Worm (Caenorhabditis elegans): ENCODE results near the gene lgc-40.

lgc-40 gene

ce11 chrX:2342859-2343258 lies 17.0 kb upstream of the lgc-40 start, which contains the start of gene nlp-23:
TSS of gene nlp-23 (minus strand) at chrX:2342959.
- TF ChIP-seq unc-130 (GFP tag; optimal IDR thresholded peaks at IDR 0.05) (no peak), zim-3 (tag; optimal IDR thresholded peaks at IDR 0.05) (no peak), efl-1 (GFP tag; optimal IDR thresholded peaks at IDR 0.05) (no peak), lag-1 (GFP tag; IDR thresholded peaks at IDR 0.05) (no peak), B0261.1 (tag; optimal IDR thresholded peaks at IDR 0.05) (no peak), snpc-1.3 (tag; optimal IDR thresholded peaks at IDR 0.05; ENCODE audit: insufficient read depth) (no peak), F57C9.4 (tag; optimal IDR thresholded peaks at IDR 0.05) (no peak), tlf-1 (GFP tag; optimal IDR thresholded peaks at IDR 0.05) (no peak), madf-10 (tag; optimal IDR thresholded peaks at IDR 0.05) (no peak), dpl-1 (GFP tag; optimal IDR thresholded peaks at IDR 0.05) (no peak), egl-44 (GFP tag; IDR thresholded peaks at IDR 0.05) (no peak), ztf-28 (GFP tag; IDR thresholded peaks at IDR 0.05) (no peak)

DNA sequence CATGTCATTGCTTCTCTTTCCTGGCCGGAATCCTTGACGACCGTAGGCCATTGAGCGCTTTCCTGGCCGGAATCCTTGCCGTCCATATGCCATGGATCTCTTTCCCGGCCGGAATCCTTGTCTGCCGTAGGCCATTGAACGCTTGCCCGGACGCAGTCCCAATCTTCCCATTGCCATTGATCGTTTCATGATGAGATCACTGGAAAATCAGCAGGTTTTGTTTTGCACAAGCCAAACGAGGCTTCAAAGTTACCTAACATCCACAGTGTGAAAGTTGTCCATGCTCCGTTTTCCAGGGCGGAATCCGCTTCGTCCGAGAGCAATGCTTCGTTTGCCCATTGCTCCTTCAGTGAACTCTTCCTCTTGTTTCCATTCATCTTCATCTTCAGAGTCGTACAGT lies 15.8 kb upstream of the lgc-40 start:
- no peak for TF ChIP-seq C06A6.2 (GFP tag; conservative IDR thresholded peaks at IDR 0.05)
- 0 out of 2 replicates have a peak, but pooled peaks have one; percentile 10 for TF ChIP-seq zfh-2 (GFP tag; conservative IDR thresholded peaks at IDR 0.05)

DNA sequence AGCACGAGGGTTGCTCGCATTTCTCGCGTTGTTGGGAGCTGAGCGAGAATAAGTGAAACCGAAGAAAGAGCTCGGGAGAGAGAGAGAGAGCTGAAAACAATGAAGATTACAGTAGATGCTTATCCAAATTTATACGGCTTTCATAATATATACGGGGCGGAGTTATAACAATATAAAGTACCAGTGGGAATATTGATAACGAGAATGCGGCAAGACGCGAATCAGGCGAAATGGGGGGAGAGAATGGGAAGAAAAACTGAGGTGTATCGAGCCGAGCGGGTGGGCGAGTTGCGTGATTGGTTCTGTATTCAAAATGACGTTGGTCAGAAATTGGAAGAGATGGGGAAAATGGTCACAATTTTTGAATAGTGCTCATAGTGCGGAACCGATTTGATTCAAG lies 15.2 kb upstream of the lgc-40 start, which contains the start of gene nlp-2:
nlp-2 (minus strand) TSS at position 101 of the 400 bp plus-strand sequence.
- no peak for TF ChIP-seq hsf-1 (GFP tag; IDR thresholded peaks at IDR 0.05)
- TF ChIP-seq ztf-18 (tag; optimal IDR thresholded peaks at IDR 0.05), result no peak
- no peak for TF ChIP-seq lin-40 (tag; optimal IDR thresholded peaks at IDR 0.05)
- no peak for TF ChIP-seq Y79H2A.3 (GFP tag; conservative IDR thresholded peaks at IDR 0.05)
- TF ChIP-seq F49E8.2 (tag; optimal IDR thresholded peaks at IDR 0.05; ENCODE audit: insufficient read depth), result no peak
- TF ChIP-seq B0019.2 (GFP tag; conservative IDR thresholded peaks at IDR 0.05), result no peak

ce11 chrX:2347962-2348361 lies 11.9 kb upstream of the lgc-40 start:
- TF ChIP-seq madf-8 (GFP tag; conservative IDR thresholded peaks at IDR 0.05) (no peak), snpc-3.4 (tag; optimal IDR thresholded peaks at IDR 0.05) (no peak), dpl-1 (GFP tag; optimal IDR thresholded peaks at IDR 0.05) (no peak), F22D6.2 (tag; optimal IDR thresholded peaks at IDR 0.05) (no peak), him-1 (tag; optimal IDR thresholded peaks at IDR 0.05) (no peak)

DNA sequence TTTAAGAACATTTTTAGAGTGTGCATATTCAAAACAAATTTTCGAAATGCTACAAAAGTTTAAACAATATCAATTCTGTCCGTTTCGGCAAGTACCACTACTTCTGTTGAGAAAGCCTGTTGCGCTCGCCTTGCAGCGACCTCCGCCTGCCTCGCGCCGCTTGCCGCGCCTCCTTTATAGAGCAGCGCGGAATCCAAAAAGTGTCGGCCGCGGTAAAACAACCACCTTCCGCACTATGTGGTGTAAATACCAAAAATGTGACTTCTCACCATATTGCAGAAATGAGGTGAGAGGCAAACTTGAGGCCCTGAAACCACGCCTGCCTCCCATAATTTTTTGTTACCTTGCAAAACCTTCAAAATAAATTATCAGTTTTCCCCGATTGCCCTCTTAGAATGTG lies 7.0 kb upstream of the lgc-40 start:
- TF ChIP-seq snpc-4 (GFP tag; optimal IDR thresholded peaks at IDR 0.05) (no peak), snpc-4 (tag; optimal IDR thresholded peaks at IDR 0.05) (peak in 2 of 4 experiments; percentile 70 to 83), cebp-1 (GFP tag; IDR thresholded peaks at IDR 0.05) (no peak), cebp-1 (tag; optimal IDR thresholded peaks at IDR 0.05) (no peak), snpc-1.1 (tag; optimal IDR thresholded peaks at IDR 0.05; ENCODE audit: insufficient read depth) (peak; percentile 55)

- TF ChIP-seq snpc-4 (GFP tag; optimal IDR thresholded peaks at IDR 0.05), result peak; percentile 68
- TF ChIP-seq snpc-4 (tag; optimal IDR thresholded peaks at IDR 0.05), result peak; percentile 28 to 93 (median 90)
- no peak for TF ChIP-seq B0035.1 (tag; optimal IDR thresholded peaks at IDR 0.05)
- TF ChIP-seq tbx-9 (tag; optimal IDR thresholded peaks at IDR 0.05; ENCODE audit: borderline replicate concordance), result no peak
- 0 out of 2 replicates have a peak, but pooled peaks have one; percentile 29 for TF ChIP-seq hsf-1 (GFP tag; IDR thresholded peaks at IDR 0.05)
- peak; percentile 65 for TF ChIP-seq hmg-1.2 (GFP tag; IDR thresholded peaks at IDR 0.05)
- TF ChIP-seq madf-8 (GFP tag; conservative IDR thresholded peaks at IDR 0.05), result peak; percentile 29; the same call in 1 of the 2 replicates
- no peak for TF ChIP-seq nfya-2 (GFP tag; IDR thresholded peaks at IDR 0.05)
- TF ChIP-seq efl-1 (GFP tag; optimal IDR thresholded peaks at IDR 0.05), result peak; percentile 40
- peak; percentile 19 for TF ChIP-seq sptf-2 (GFP tag; optimal IDR thresholded peaks at IDR 0.05)
- peak; percentile 80 for TF ChIP-seq snpc-1.1 (tag; optimal IDR thresholded peaks at IDR 0.05; ENCODE audit: insufficient read depth)
- 0 out of 2 replicates have a peak, but pooled peaks have one; percentile 19 for TF ChIP-seq madf-3 (GFP tag; IDR thresholded peaks at IDR 0.05)
- peak; percentile 75; the same call in 1 of the 2 replicates for TF ChIP-seq rcor-1 (GFP tag; IDR thresholded peaks at IDR 0.05)
- peak; percentile 62 for TF ChIP-seq him-1 (tag; optimal IDR thresholded peaks at IDR 0.05)
- peak; percentile 72 for TF ChIP-seq madf-6 (GFP tag; IDR thresholded peaks at IDR 0.05)
- TF ChIP-seq pha-4 (tag; optimal IDR thresholded peaks at IDR 0.05), result no peak
- TF ChIP-seq pbrm-1 (GFP tag; IDR thresholded peaks at IDR 0.05), result peak; percentile 76
These were observed 3.0 kb downstream of the lgc-40 start for ce11 chrX:2362872-2363271.

Data from whole organism, young adult.